Worm (Caenorhabditis elegans): ENCODE results near the gene K07F5.17.
A peak's percentile ranks its signal among the peaks of the same experiment; 100 is the strongest.

DNA sequence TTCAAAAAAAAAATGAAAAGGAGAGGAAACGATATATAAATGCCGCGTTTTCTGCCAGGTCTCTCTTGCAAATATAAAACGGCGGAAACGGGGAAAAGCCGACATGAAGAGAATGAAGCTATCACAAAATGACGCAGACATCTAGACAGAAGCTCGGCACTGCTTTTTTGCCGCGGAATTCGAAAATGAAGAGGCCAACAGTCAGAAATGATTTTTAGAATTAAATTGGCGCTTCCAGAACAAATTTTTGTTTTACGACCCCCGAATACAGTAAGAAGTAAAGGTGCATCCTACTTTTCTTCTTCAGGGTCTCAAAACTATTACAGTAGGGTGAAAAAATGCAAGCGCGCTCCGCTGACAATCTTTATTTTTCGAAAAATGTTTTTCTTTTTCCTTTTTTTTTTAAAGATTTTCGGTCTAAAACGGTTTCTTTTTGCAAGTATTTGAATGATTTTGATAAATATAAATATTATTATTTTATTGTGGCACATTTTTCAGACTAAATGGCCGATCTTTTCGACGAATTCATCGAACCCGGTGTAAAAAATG, 16.9 kb upstream of the K07F5.17 start, which contains the start of gene mtr-4:
- TF ChIP-seq ceh-82 (tag; optimal IDR thresholded peaks at IDR 0.05): no peak
- TF ChIP-seq dpl-1 (GFP tag; optimal IDR thresholded peaks at IDR 0.05): peak; percentile 33 to 73 (median 59)
